Worm (Caenorhabditis elegans) whole organism, L2 larva: ENCODE results near the gene col-81.

Experiments used
- C34F6.9 ChIP-seq: fragments of 150-350 bp; optimal IDR thresholded peaks from 2 replicates; lab custom pipeline; 2014; ENCODE audit warnings: missing biosample characterization, missing genetic modification characterization
- F13H6.1 ChIP-seq: sonication (generic microtip); optimal IDR thresholded peaks from 2 replicates; lab custom pipeline; 2016; ENCODE audit warnings: missing genetic modification characterization, missing compliant biosample characterization
- R02D3.7 ChIP-seq: fragments of 150-350 bp; optimal IDR thresholded peaks from 2 replicates; lab custom pipeline; 2014; ENCODE audit warnings: missing biosample characterization, missing genetic modification characterization
- Y55F3AM.14 ChIP-seq: fragments of 200-800 bp; sonication (Bioruptor generic); optimal IDR thresholded peaks from 2 replicates; lab custom pipeline; 2018; ENCODE audit warnings: mild to moderate bottlenecking, missing genetic modification characterization, missing compliant biosample characterization
- ZK546.5 ChIP-seq: sonication (generic microtip); optimal IDR thresholded peaks from 2 replicates; lab custom pipeline; 2017; ENCODE audit warnings: missing biosample characterization, missing genetic modification characterization
- alr-1 ChIP-seq: fragments of 150-350 bp; optimal IDR thresholded peaks from 2 replicates; lab custom pipeline; 2014; ENCODE audit warnings: missing biosample characterization, missing genetic modification characterization
- aly-2 ChIP-seq: fragments of 150-350 bp; optimal IDR thresholded peaks from 2 replicates; lab custom pipeline; 2014; ENCODE audit warnings: missing biosample characterization, missing genetic modification characterization
- blmp-1 ChIP-seq: sonication (generic microtip); optimal IDR thresholded peaks from 2 replicates; lab custom pipeline; 2017; ENCODE audit warnings: missing genetic modification characterization, mild to moderate bottlenecking, missing compliant biosample characterization, antibody characterized with exemption, moderate library complexity; ENCODE audit not compliant: insufficient read depth
- ceh-16 ChIP-seq: fragments of 150-350 bp; optimal IDR thresholded peaks from 2 replicates; lab custom pipeline; 2014; ENCODE audit warnings: missing biosample characterization, missing genetic modification characterization
- ceh-82 ChIP-seq: fragments of 150-350 bp; optimal IDR thresholded peaks from 2 replicates; lab custom pipeline; 2014; ENCODE audit warnings: missing biosample characterization, missing genetic modification characterization
- crh-2 ChIP-seq: sonication (generic microtip); optimal IDR thresholded peaks from 2 replicates; lab custom pipeline; 2017; ENCODE audit warnings: missing biosample characterization, missing genetic modification characterization
- dmd-4 ChIP-seq: sonication (generic microtip); optimal IDR thresholded peaks from 2 replicates; lab custom pipeline; 2017; ENCODE audit warnings: missing biosample characterization, missing genetic modification characterization
- egl-27 ChIP-seq: sonication (generic microtip); optimal IDR thresholded peaks from 3 replicates; lab custom pipeline; 2017; ENCODE audit warnings: missing biosample characterization, missing genetic modification reagents, missing genetic modification characterization
- elt-3 ChIP-seq: sonication (generic microtip); optimal IDR thresholded peaks from 2 replicates; lab custom pipeline; 2017; ENCODE audit warnings: missing biosample characterization, missing genetic modification characterization
- gmeb-1 ChIP-seq: fragments of 150-350 bp; optimal IDR thresholded peaks from 2 replicates; lab custom pipeline; 2014; ENCODE audit warnings: missing biosample characterization, missing genetic modification characterization
- lin-11 ChIP-seq: fragments of 150-350 bp; sonication (generic microtip); optimal IDR thresholded peaks from 2 replicates; lab custom pipeline; 2014; ENCODE audit warnings: missing biosample characterization, missing genetic modification characterization, inconsistent platforms, mixed read lengths
- lin-13 ChIP-seq: fragments of 150-350 bp; optimal IDR thresholded peaks from 2 replicates; lab custom pipeline; 2014; ENCODE audit warnings: missing biosample characterization, missing genetic modification reagents, missing genetic modification characterization
- lin-39 ChIP-seq: fragments of 150-350 bp; optimal IDR thresholded peaks from 2 replicates; lab custom pipeline; 2014; ENCODE audit warnings: missing biosample characterization, missing genetic modification reagents, missing genetic modification characterization
- lsy-2 ChIP-seq, 2 experiments: fragments of 150-350 bp in 1 of 2; sonication (generic microtip) in 1 of 2; optimal IDR thresholded peaks; 2 replicates each; lab custom pipeline; 2014 to 2017; ENCODE audit warnings: missing biosample characterization in 2 of 2, missing genetic modification characterization in 2 of 2
- mab-5 ChIP-seq: fragments of 150-350 bp; optimal IDR thresholded peaks from 2 replicates; lab custom pipeline; 2014; ENCODE audit warnings: missing biosample characterization, missing genetic modification characterization
- mbf-1 ChIP-seq: sonication (generic microtip); optimal IDR thresholded peaks from 2 replicates; lab custom pipeline; 2017; ENCODE audit warnings: missing biosample characterization, missing genetic modification characterization
- mdl-1 ChIP-seq, 2 experiments: fragments of 150-350 bp in 1 of 2; sonication (generic microtip) in 1 of 2; optimal IDR thresholded peaks; 2 replicates each; lab custom pipeline; 2017; ENCODE audit warnings: missing biosample characterization in 2 of 2, missing genetic modification characterization in 2 of 2
- nhr-10 ChIP-seq: sonication (generic microtip); optimal IDR thresholded peaks from 2 replicates; lab custom pipeline; 2017; ENCODE audit warnings: missing biosample characterization, missing genetic modification characterization
- nhr-11 ChIP-seq: fragments of 150-350 bp; optimal IDR thresholded peaks from 2 replicates; lab custom pipeline; 2014; ENCODE audit warnings: missing biosample characterization, missing genetic modification characterization
- nhr-12 ChIP-seq: fragments of 150-350 bp; optimal IDR thresholded peaks from 2 replicates; lab custom pipeline; 2014; ENCODE audit warnings: missing biosample characterization, missing genetic modification characterization
- nhr-129 ChIP-seq: fragments of 150-350 bp; optimal IDR thresholded peaks from 2 replicates; lab custom pipeline; 2014; ENCODE audit warnings: missing biosample characterization, missing genetic modification characterization
- nhr-23 ChIP-seq: fragments of 150-350 bp; optimal IDR thresholded peaks from 2 replicates; lab custom pipeline; 2014; ENCODE audit warnings: missing biosample characterization, missing genetic modification reagents, missing genetic modification characterization
- nhr-237 ChIP-seq: fragments of 150-350 bp; optimal IDR thresholded peaks from 2 replicates; lab custom pipeline; 2014; ENCODE audit warnings: missing biosample characterization, missing genetic modification characterization
- nhr-25 ChIP-seq: fragments of 150-350 bp; sonication (generic microtip); optimal IDR thresholded peaks from 3 replicates; lab custom pipeline; 2014; ENCODE audit warnings: missing biosample characterization, missing genetic modification characterization
- nhr-6 ChIP-seq: fragments of 150-350 bp; optimal IDR thresholded peaks from 2 replicates; lab custom pipeline; 2014; ENCODE audit warnings: missing biosample characterization, missing genetic modification characterization
- sem-4 ChIP-seq: fragments of 150-350 bp; optimal IDR thresholded peaks from 2 replicates; lab custom pipeline; 2014; ENCODE audit warnings: missing biosample characterization, missing genetic modification reagents, missing genetic modification characterization
- skn-1 ChIP-seq: sonication (generic microtip); optimal IDR thresholded peaks from 2 replicates; lab custom pipeline; 2017; ENCODE audit warnings: missing biosample characterization, missing genetic modification characterization
- sma-3 ChIP-seq: sonication (generic microtip); optimal IDR thresholded peaks from 2 replicates; lab custom pipeline; 2016; ENCODE audit warnings: missing genetic modification reagents, missing genetic modification characterization, missing compliant biosample characterization
- snpc-4 ChIP-seq: fragments of 150-350 bp; optimal IDR thresholded peaks from 2 replicates; lab custom pipeline; 2014; ENCODE audit warnings: missing biosample characterization, missing genetic modification characterization
- unc-39 ChIP-seq: fragments of 150-350 bp; optimal IDR thresholded peaks from 2 replicates; lab custom pipeline; 2014; ENCODE audit warnings: missing biosample characterization, missing genetic modification characterization
- unc-55 ChIP-seq: fragments of 150-350 bp; sonication (generic microtip); optimal IDR thresholded peaks from 3 replicates; lab custom pipeline; 2014; ENCODE audit warnings: missing biosample characterization, missing genetic modification reagents, missing genetic modification characterization
- unc-62 ChIP-seq: fragments of 150-350 bp; optimal IDR thresholded peaks from 2 replicates; lab custom pipeline; 2014; ENCODE audit warnings: missing biosample characterization, missing genetic modification reagents, missing genetic modification characterization
- zag-1 ChIP-seq: fragments of 150-350 bp; optimal IDR thresholded peaks from 2 replicates; lab custom pipeline; 2014; ENCODE audit warnings: missing biosample characterization, missing genetic modification characterization
- ztf-1 ChIP-seq: fragments of 200-800 bp; sonication (Bioruptor generic); conservative IDR thresholded peaks from 2 replicates; pipeline ENCODE4 v1.3.6; 2022; ENCODE audit warnings: missing genetic modification characterization, missing compliant biosample characterization
- ztf-11 ChIP-seq: sonication (generic microtip); optimal IDR thresholded peaks from 2 replicates; lab custom pipeline; 2017; ENCODE audit warnings: missing biosample characterization, missing genetic modification characterization
- ztf-4 ChIP-seq: fragments of 150-350 bp; optimal IDR thresholded peaks from 2 replicates; lab custom pipeline; 2014; ENCODE audit warnings: missing biosample characterization, missing genetic modification characterization

Gene col-81

DNA sequence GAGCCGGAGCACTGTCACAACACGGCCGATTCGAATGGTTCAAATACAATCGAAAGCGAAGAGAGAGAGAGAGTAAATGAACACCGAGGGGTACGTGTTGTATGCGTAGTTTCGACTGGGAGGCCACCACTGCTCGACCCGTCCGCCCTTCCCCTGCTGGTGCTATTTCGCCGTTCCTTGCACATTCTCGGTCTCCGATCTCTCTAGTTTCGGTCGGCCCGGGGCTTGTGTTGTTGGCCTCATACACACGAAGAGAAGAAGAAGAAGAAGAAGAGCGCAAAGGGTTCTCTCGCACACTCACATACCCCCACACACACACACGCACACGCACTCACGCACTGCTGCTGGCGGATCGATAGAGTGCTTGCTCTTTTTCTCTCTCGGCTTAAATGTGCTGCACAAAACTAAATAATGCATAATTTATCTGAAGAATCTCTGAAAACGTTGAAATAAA is 29.3 kb upstream of the col-81 start (continued):
- TF ChIP-seq mdl-1 (tag; optimal IDR thresholded peaks at IDR 0.05; lab: Kevin White, UChicago): peak; percentile 42 to 47
- peak; percentile 59 for TF ChIP-seq nhr-25
- peak in 1 of 2 experiments; percentile 71 for TF ChIP-seq lsy-2 (tag; optimal IDR thresholded peaks at IDR 0.05; lab: Kevin White, UChicago)
- TF ChIP-seq gmeb-1 (tag; lab: Kevin White, UChicago): peak; percentile 29
- no peak for TF ChIP-seq dmd-4 (tag; lab: Kevin White, UChicago)
- TF ChIP-seq ceh-16 (tag; lab: Kevin White, UChicago): peak; percentile 35
- TF ChIP-seq unc-62 (GFP tag; lab: Kevin White, UChicago): no peak
- TF ChIP-seq nhr-10 (tag; lab: Kevin White, UChicago): no peak
- TF ChIP-seq ZK546.5: no peak
- TF ChIP-seq ztf-1 (GFP tag; lab: Robert Waterston, UW): no peak
- no peak for TF ChIP-seq aly-2
- peak; percentile 2 for TF ChIP-seq mab-5
- TF ChIP-seq lin-39 (tag; lab: Kevin White, UChicago): no peak
- no peak for TF ChIP-seq elt-3 (tag; lab: Kevin White, UChicago)
- no peak for TF ChIP-seq ceh-82
- TF ChIP-seq skn-1 (tag; lab: Kevin White, UChicago): no peak
- no peak for TF ChIP-seq alr-1 (tag; lab: Kevin White, UChicago)
- peak; percentile 53 for TF ChIP-seq ztf-4
- TF ChIP-seq lin-11: peak; percentile 77
- peak; percentile 31 for TF ChIP-seq sma-3 (GFP tag; lab: Kevin White, UChicago)
- TF ChIP-seq nhr-23 (tag; lab: Kevin White, UChicago): no peak
- TF ChIP-seq blmp-1 (tag; lab: Kevin White, UChicago): peak; percentile 44
- no peak for TF ChIP-seq nhr-237 (tag; lab: Kevin White, UChicago)

- no peak for TF ChIP-seq R02D3.7 (tag; lab: Kevin White, UChicago)
- TF ChIP-seq nhr-129 (tag; lab: Kevin White, UChicago): peak; percentile 50
- TF ChIP-seq mdl-1 (tag; optimal IDR thresholded peaks at IDR 0.05; lab: Kevin White, UChicago): no peak
- no peak for TF ChIP-seq blmp-1 (tag; lab: Kevin White, UChicago)
- no peak for TF ChIP-seq snpc-4 (tag; lab: Kevin White, UChicago)
- peak; percentile 26 for TF ChIP-seq nhr-6 (tag; lab: Kevin White, UChicago)
- TF ChIP-seq unc-39 (tag; lab: Kevin White, UChicago): no peak
- TF ChIP-seq ztf-4: peak; percentile 49
- TF ChIP-seq mbf-1 (tag; lab: Kevin White, UChicago): no peak
- no peak for TF ChIP-seq nhr-25
- TF ChIP-seq alr-1 (tag; lab: Kevin White, UChicago): no peak
- TF ChIP-seq aly-2: no peak
- peak; percentile 53 for TF ChIP-seq unc-55 (GFP tag; lab: Kevin White, UChicago)
- TF ChIP-seq lsy-2 (tag; optimal IDR thresholded peaks at IDR 0.05; lab: Kevin White, UChicago): peak in 1 of 2 experiments; percentile 64
- no peak for TF ChIP-seq lin-13
- TF ChIP-seq ztf-1 (GFP tag; lab: Robert Waterston, UW): no peak
- no peak for TF ChIP-seq unc-62 (GFP tag; lab: Kevin White, UChicago)
- TF ChIP-seq lin-39 (tag; lab: Kevin White, UChicago): no peak
- TF ChIP-seq sma-3 (GFP tag; lab: Kevin White, UChicago): no peak
- TF ChIP-seq C34F6.9 (tag; lab: Kevin White, UChicago): peak; percentile 81
- no peak for TF ChIP-seq Y55F3AM.14 (GFP tag; lab: Kevin White, UChicago)
- no peak for TF ChIP-seq nhr-10 (tag; lab: Kevin White, UChicago)
- TF ChIP-seq elt-3 (tag; lab: Kevin White, UChicago): no peak
- no peak for TF ChIP-seq egl-27 (tag; lab: Kevin White, UChicago)
- TF ChIP-seq F13H6.1 (tag; lab: Kevin White, UChicago): peak; percentile 42
- no peak for TF ChIP-seq nhr-11 (tag; lab: Kevin White, UChicago)
- no peak for TF ChIP-seq ztf-11 (tag; lab: Kevin White, UChicago)
- peak; percentile 39 for TF ChIP-seq crh-2 (tag; lab: Kevin White, UChicago)
- TF ChIP-seq sem-4: peak; percentile 28
- TF ChIP-seq, all 48 proteins: peak for 9
These were observed 28.3 kb upstream of the col-81 start for ce11 chrII:11041846-11042262.

- TF ChIP-seq lsy-2 (tag; optimal IDR thresholded peaks at IDR 0.05; lab: Kevin White, UChicago): no peak
- TF ChIP-seq nhr-10 (tag; lab: Kevin White, UChicago): no peak
- TF ChIP-seq sma-3 (GFP tag; lab: Kevin White, UChicago): no peak
- TF ChIP-seq zag-1 (tag; lab: Kevin White, UChicago): no peak
- TF ChIP-seq crh-2 (tag; lab: Kevin White, UChicago): no peak
- no peak for TF ChIP-seq mdl-1 (tag; optimal IDR thresholded peaks at IDR 0.05; lab: Kevin White, UChicago)
- TF ChIP-seq ztf-11 (tag; lab: Kevin White, UChicago): no peak
- TF ChIP-seq nhr-25: no peak
- no peak for TF ChIP-seq ztf-1 (GFP tag; lab: Robert Waterston, UW)
- no peak for TF ChIP-seq lin-11
- TF ChIP-seq ceh-82: no peak
- TF ChIP-seq nhr-12: no peak
- TF ChIP-seq R02D3.7 (tag; lab: Kevin White, UChicago): no peak
- no peak for TF ChIP-seq nhr-11 (tag; lab: Kevin White, UChicago)
- TF ChIP-seq gmeb-1 (tag; lab: Kevin White, UChicago): no peak
- no peak for TF ChIP-seq unc-39 (tag; lab: Kevin White, UChicago)
- TF ChIP-seq mab-5: no peak
- no peak for TF ChIP-seq ZK546.5
- TF ChIP-seq nhr-237 (tag; lab: Kevin White, UChicago): no peak
- TF ChIP-seq dmd-4 (tag; lab: Kevin White, UChicago): no peak
These were observed 27.5 kb upstream of the col-81 start, which contains the start of gene cey-1 for ce11 chrII:11041027-11041426. Gene cey-1, minus strand, starts transcription at chrII:11041206.
